Fruit fly (Drosophila melanogaster) whole organism, embryonic: ENCODE data around the gene Ocrl.

ENCODE experiments used
- Aef1 ChIP-seq: fragments of 200-800 bp; sonication (Bioruptor generic); IDR thresholded peaks from 3 replicates; pipeline ENCODE4 v1.3.6; 2022; ENCODE audit warnings: missing biosample characterization, missing genetic modification characterization
- Atf6 ChIP-seq: fragments of 200-800 bp; sonication (Bioruptor generic); IDR thresholded peaks from 2 replicates; pipeline ENCODE4 v1.3.6; 2022; ENCODE audit warnings: missing biosample characterization, missing genetic modification characterization
- CG10321 ChIP-seq: fragments of 200-800 bp; sonication (Bioruptor generic); IDR thresholded peaks from 2 replicates; pipeline ENCODE4 v1.3.6; 2022; ENCODE audit warnings: missing biosample characterization, missing genetic modification characterization
- CG11247 ChIP-seq: fragments of 200-800 bp; sonication (Bioruptor generic); IDR thresholded peaks from 2 replicates; pipeline ENCODE4 v1.3.6; 2022; ENCODE audit warnings: missing biosample characterization, missing genetic modification characterization
- CG11504 ChIP-seq: fragments of 200-800 bp; sonication (Bioruptor generic); optimal IDR thresholded peaks from 3 replicates; lab custom pipeline; 2019; ENCODE audit warnings: missing biosample characterization, mild to moderate bottlenecking, missing genetic modification characterization, moderate library complexity
- CG14441 ChIP-seq: fragments of 200-800 bp; sonication (Bioruptor generic); IDR thresholded peaks from 2 replicates; pipeline ENCODE4 v1.3.6; 2022; ENCODE audit warnings: missing biosample characterization, missing genetic modification characterization
- CG14667 ChIP-seq: fragments of 200-800 bp; sonication (Bioruptor generic); IDR thresholded peaks from 2 replicates; pipeline ENCODE4 v1.3.6; 2022; ENCODE audit warnings: missing biosample characterization, missing genetic modification characterization
- CG15011 ChIP-seq: fragments of 200-800 bp; sonication (Bioruptor generic); optimal IDR thresholded peaks from 3 replicates; lab custom pipeline; 2018; ENCODE audit warnings: missing biosample characterization, mild to moderate bottlenecking, missing genetic modification characterization
- CG17186 ChIP-seq: fragments of 200-800 bp; sonication (Bioruptor generic); optimal IDR thresholded peaks from 3 replicates; lab custom pipeline; 2017; ENCODE audit warnings: missing biosample characterization, missing genetic modification reagents, missing genetic modification characterization
- CG17612 ChIP-seq: fragments of 200-800 bp; sonication (Bioruptor generic); IDR thresholded peaks from 2 replicates; pipeline ENCODE4 v1.3.6; 2022; ENCODE audit warnings: missing biosample characterization, missing genetic modification characterization
- CG18619 ChIP-seq: fragments of 200-800 bp; sonication (Bioruptor generic); optimal IDR thresholded peaks from 3 replicates; lab custom pipeline; 2017; ENCODE audit warnings: missing biosample characterization, mild to moderate bottlenecking, missing genetic modification characterization
- CG3281 ChIP-seq: fragments of 200-800 bp; sonication (Bioruptor generic); optimal IDR thresholded peaks from 3 replicates; lab custom pipeline; 2017; ENCODE audit warnings: missing biosample characterization, mild to moderate bottlenecking, missing genetic modification characterization
- CG3838 ChIP-seq: fragments of 200-800 bp; sonication (Bioruptor generic); optimal IDR thresholded peaks from 3 replicates; lab custom pipeline; 2016; ENCODE audit warnings: missing biosample characterization, missing genetic modification characterization
- CG4617 ChIP-seq: fragments of 200-800 bp; sonication (Bioruptor generic); optimal IDR thresholded peaks from 3 replicates; lab custom pipeline; 2016; ENCODE audit warnings: missing biosample characterization, missing genetic modification characterization, borderline replicate concordance
- CG7987 ChIP-seq: fragments of 200-800 bp; sonication (Bioruptor generic); optimal IDR thresholded peaks from 2 replicates; lab custom pipeline; 2018; ENCODE audit warnings: missing biosample characterization, mild to moderate bottlenecking, missing genetic modification characterization, moderate library complexity
- CG8290 ChIP-seq, 3 experiments: fragments of 200-800 bp; sonication (Bioruptor generic); optimal IDR thresholded peaks; 2 replicates each; lab custom pipeline; 2016 to 2019; ENCODE audit warnings: missing biosample characterization in 3 of 3, missing genetic modification characterization in 3 of 3, mild to moderate bottlenecking in 2 of 3, moderate library complexity in 1 of 3
- CG8388 ChIP-seq: fragments of 200-800 bp; sonication (Bioruptor generic); optimal IDR thresholded peaks from 2 replicates; lab custom pipeline; 2019; ENCODE audit warnings: missing biosample characterization, mild to moderate bottlenecking, missing genetic modification characterization, moderate library complexity
- CG8944 ChIP-seq: fragments of 200-800 bp; sonication (Bioruptor generic); optimal IDR thresholded peaks from 3 replicates; lab custom pipeline; 2016; ENCODE audit warnings: missing biosample characterization, missing genetic modification characterization
- CG9876 ChIP-seq: fragments of 200-800 bp; sonication (Bioruptor generic); optimal IDR thresholded peaks from 2 replicates; lab custom pipeline; 2016; ENCODE audit warnings: missing biosample characterization, missing genetic modification characterization
- Dll ChIP-seq: fragments of 200-800 bp; sonication (Bioruptor generic); IDR thresholded peaks from 4 replicates; pipeline ENCODE4 v1.3.6; 2022; ENCODE audit warnings: missing biosample characterization, missing genetic modification characterization; ENCODE audit not compliant: partially characterized antibody
- E2f2 ChIP-seq: fragments of 200-800 bp; sonication (Bioruptor generic); IDR thresholded peaks from 2 replicates; pipeline ENCODE4 v1.3.6; 2022; ENCODE audit warnings: missing biosample characterization, missing genetic modification characterization
- Eip74EF ChIP-seq, 2 experiments: fragments of 200-800 bp in 1 of 2; fragments of >200 bp in 1 of 2; sonication (Bioruptor generic) in 1 of 2; optimal IDR thresholded peaks; 2 replicates each; lab custom pipeline; 2017 to 2019; ENCODE audit warnings: missing biosample characterization in 2 of 2, missing genetic modification characterization in 2 of 2, mild to moderate bottlenecking in 1 of 2, moderate library complexity in 1 of 2
- Gug ChIP-seq: fragments of 200-800 bp; sonication (Bioruptor generic); IDR thresholded peaks from 4 replicates; pipeline ENCODE4 v1.3.6; 2022; ENCODE audit warnings: missing biosample characterization, missing genetic modification characterization
- HmgD ChIP-seq: fragments of 200-800 bp; sonication (Bioruptor generic); optimal IDR thresholded peaks from 3 replicates; lab custom pipeline; 2016; ENCODE audit warnings: missing biosample characterization, missing genetic modification characterization
- Hsf ChIP-seq: fragments of 200-800 bp; sonication (Bioruptor generic); optimal IDR thresholded peaks from 3 replicates; lab custom pipeline; 2016; ENCODE audit warnings: missing biosample characterization, missing genetic modification characterization
- Xrp1 ChIP-seq: fragments of 200-800 bp; sonication (Bioruptor generic); IDR thresholded peaks from 2 replicates; pipeline ENCODE4 v1.3.6; 2022; ENCODE audit warnings: missing biosample characterization, missing genetic modification characterization
- amos ChIP-seq: fragments of 200-800 bp; sonication (Bioruptor generic); IDR thresholded peaks from 2 replicates; pipeline ENCODE4 v1.3.6; 2022; ENCODE audit warnings: missing biosample characterization, missing genetic modification characterization; ENCODE audit not compliant: partially characterized antibody
- aop ChIP-seq: fragments of 200-800 bp; sonication (Bioruptor generic); IDR thresholded peaks from 2 replicates; pipeline ENCODE4 v1.3.6; 2022; ENCODE audit warnings: missing biosample characterization, missing genetic modification characterization
- bigmax ChIP-seq: fragments of 200-800 bp; sonication (Bioruptor generic); optimal IDR thresholded peaks from 2 replicates; lab custom pipeline; 2018; ENCODE audit warnings: missing biosample characterization, mild to moderate bottlenecking, missing genetic modification characterization
- chn ChIP-seq: fragments of 200-800 bp; sonication (Bioruptor generic); optimal IDR thresholded peaks from 2 replicates; lab custom pipeline; 2016; ENCODE audit warnings: missing biosample characterization, missing genetic modification characterization
- croc ChIP-seq: fragments of 200-800 bp; sonication (Bioruptor generic); conservative IDR thresholded peaks from 3 replicates; pipeline ENCODE4 v1.3.6; 2022; ENCODE audit warnings: missing biosample characterization, missing genetic modification characterization
- da ChIP-seq: fragments of 200-800 bp; sonication (Bioruptor generic); optimal IDR thresholded peaks from 2 replicates; lab custom pipeline; 2016; ENCODE audit warnings: missing biosample characterization, missing genetic modification characterization
- dmrt11E ChIP-seq: fragments of 200-800 bp; sonication (Bioruptor generic); optimal IDR thresholded peaks from 3 replicates; lab custom pipeline; 2018; ENCODE audit warnings: missing biosample characterization, mild to moderate bottlenecking, missing genetic modification characterization, moderate library complexity
- exex ChIP-seq: fragments of 200-800 bp; sonication (Bioruptor generic); optimal IDR thresholded peaks from 4 replicates; lab custom pipeline; 2018; ENCODE audit warnings: missing biosample characterization, mild to moderate bottlenecking, missing genetic modification characterization, moderate library complexity
- ftz-f1 ChIP-seq: fragments of 200-800 bp; sonication (Bioruptor generic); optimal IDR thresholded peaks from 2 replicates; lab custom pipeline; 2016; ENCODE audit warnings: missing biosample characterization, missing genetic modification characterization
- her ChIP-seq: fragments of 200-800 bp; sonication (Bioruptor generic); optimal IDR thresholded peaks from 2 replicates; lab custom pipeline; 2016; ENCODE audit warnings: missing biosample characterization, missing genetic modification characterization
- luna ChIP-seq: fragments of 200-800 bp; sonication (Bioruptor generic); optimal IDR thresholded peaks from 2 replicates; lab custom pipeline; 2016; ENCODE audit warnings: missing biosample characterization, missing genetic modification characterization
- mam ChIP-seq: fragments of 200-800 bp; sonication (Bioruptor generic); optimal IDR thresholded peaks from 3 replicates; lab custom pipeline; 2016; ENCODE audit warnings: missing biosample characterization, missing genetic modification characterization
- onecut ChIP-seq: fragments of 200-800 bp; sonication (Bioruptor generic); IDR thresholded peaks from 2 replicates; pipeline ENCODE4 v1.3.6; 2022; ENCODE audit warnings: missing biosample characterization, missing genetic modification characterization
- prd ChIP-seq, 3 experiments: fragments of >200 bp in 2 of 3; fragments of 200-800 bp in 1 of 3; sonication (Bioruptor generic) in 1 of 3; optimal IDR thresholded peaks in 2 of 3; IDR thresholded peaks in 1 of 3; 2 replicates in 2 of 3; 3 replicates in 1 of 3; pipeline versions ENCODE4 v1.3.6 to Lab custom; 2017 to 2022; ENCODE audit warnings: missing biosample characterization in 1 of 3, missing genetic modification characterization in 1 of 3
- ranshi ChIP-seq: fragments of 200-800 bp; sonication (Bioruptor generic); IDR thresholded peaks from 2 replicates; pipeline ENCODE4 v1.3.6; 2022; ENCODE audit warnings: missing biosample characterization, missing genetic modification characterization
- schlank ChIP-seq: fragments of 200-800 bp; sonication (Bioruptor generic); optimal IDR thresholded peaks from 2 replicates; lab custom pipeline; 2018; ENCODE audit warnings: missing biosample characterization, mild to moderate bottlenecking, missing genetic modification characterization
- sens-2 ChIP-seq: fragments of 200-800 bp; sonication (Bioruptor generic); IDR thresholded peaks from 2 replicates; pipeline ENCODE4 v1.3.6; 2022; ENCODE audit warnings: missing biosample characterization, missing genetic modification characterization
- so ChIP-seq: fragments of 200-800 bp; sonication (Bioruptor generic); IDR thresholded peaks from 3 replicates; pipeline ENCODE4 v1.3.6; 2022; ENCODE audit warnings: missing biosample characterization, missing genetic modification characterization
- tna ChIP-seq: fragments of 200-800 bp; sonication (Bioruptor generic); IDR thresholded peaks from 2 replicates; pipeline ENCODE4 v1.3.6; 2022; ENCODE audit warnings: missing biosample characterization, missing genetic modification characterization; ENCODE audit not compliant: partially characterized antibody
- trem ChIP-seq: fragments of 200-800 bp; optimal IDR thresholded peaks from 3 replicates; lab custom pipeline; 2019; ENCODE audit warnings: missing biosample characterization, mild to moderate bottlenecking, missing genetic modification characterization, moderate library complexity
- ttk ChIP-seq: fragments of 200-800 bp; sonication (Bioruptor generic); IDR thresholded peaks from 2 replicates; pipeline ENCODE4 v2.1.2; 2022; ENCODE audit warnings: missing biosample characterization, missing genetic modification characterization
- vvl ChIP-seq: fragments of 200-800 bp; sonication (Bioruptor generic); IDR thresholded peaks from 2 replicates; pipeline ENCODE4 v1.3.6; 2022; ENCODE audit warnings: missing biosample characterization, missing genetic modification characterization

The Ocrl gene

DNA sequence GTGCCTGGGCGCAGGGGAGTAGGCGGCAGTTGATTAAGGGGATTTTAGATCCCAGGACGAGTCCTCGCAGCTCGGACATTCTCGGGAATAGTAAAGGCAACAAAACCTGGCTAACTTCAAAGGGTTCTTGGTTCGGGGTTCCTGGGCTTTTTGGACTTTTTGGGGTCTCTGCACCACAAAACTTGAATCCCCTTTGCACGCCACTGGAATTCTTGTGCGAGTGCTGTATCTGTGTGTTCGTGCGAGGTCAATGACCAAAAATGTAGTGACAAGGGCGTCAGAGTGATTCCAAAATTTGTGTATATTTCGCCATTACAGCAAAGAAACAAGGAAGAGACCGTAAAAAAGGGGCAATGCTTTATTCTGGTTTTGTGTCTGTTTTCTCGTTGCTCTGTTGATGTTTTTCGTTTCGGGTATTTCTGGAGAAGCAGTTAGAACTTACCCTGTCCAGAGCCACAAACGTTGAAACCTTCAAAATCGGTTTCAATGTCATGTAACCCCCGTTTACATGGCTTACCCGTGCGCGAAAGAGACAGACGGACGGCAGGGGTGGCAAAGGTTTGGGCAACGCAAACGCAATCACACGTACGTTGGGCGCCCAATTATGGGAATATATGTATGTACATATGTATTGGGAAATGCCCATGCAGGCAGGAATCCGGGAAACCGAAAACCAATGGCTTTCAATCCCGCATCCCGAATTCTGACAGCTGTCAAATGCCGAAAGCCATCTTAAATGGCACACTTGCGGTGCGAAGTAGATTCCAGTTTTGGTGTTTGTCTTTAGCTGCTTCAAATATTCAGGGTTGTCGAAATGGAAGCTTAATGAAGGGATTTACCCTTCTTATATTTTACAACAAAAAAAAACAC is 21.7 kb downstream of the Ocrl start (continued):
- TF ChIP-seq vvl (GFP tag; lab: Robert Waterston, UW) (peak; percentile 44; the same call in 1 of the 2 replicates), Gug (peak; percentile 71), luna (GFP tag; lab: Kevin White, UChicago) (no peak), ftz-f1 (GFP tag; lab: Kevin White, UChicago) (no peak), schlank (tag; lab: Kevin White, UChicago) (no peak), so (0 out of 3 replicates have a peak, but pooled peaks have one; percentile 6), amos (GFP tag; lab: Robert Waterston, UW) (no peak), Hsf (GFP tag; lab: Kevin White, UChicago) (peak; percentile 26), CG15011 (GFP tag; lab: Kevin White, UChicago) (no peak), CG10321 (no peak), CG3838 (GFP tag; lab: Kevin White, UChicago) (no peak), CG17186 (GFP tag; lab: Kevin White, UChicago) (no peak), CG8290 (GFP tag; optimal IDR thresholded peaks at IDR 0.05; lab: Kevin White, UChicago) (no peak), CG8290 (tag; optimal IDR thresholded peaks at IDR 0.05; lab: Kevin White, UChicago) (peak in 1 of 2 experiments; percentile 62), Atf6 (GFP tag; lab: Robert Waterston, UW) (peak; percentile 38; the same call in 1 of the 2 replicates), prd (optimal IDR thresholded peaks at IDR 0.05; lab: Kevin White, UChicago) (no peak), prd (GFP tag; IDR thresholded peaks at IDR 0.05; lab: Robert Waterston, UW) (peak; percentile 68), Eip74EF (GFP tag; optimal IDR thresholded peaks at IDR 0.05; lab: Kevin White, UChicago) (no peak), aop (GFP tag; lab: Robert Waterston, UW) (no peak), Aef1 (GFP tag; lab: Robert Waterston, UW) (no peak; the same call in 2 of the 3 replicates), CG11247 (GFP tag; lab: Robert Waterston, UW) (no peak), CG14667 (GFP tag; lab: Robert Waterston, UW) (peak; percentile 49), E2f2 (GFP tag; lab: Robert Waterston, UW) (no peak), CG3281 (GFP tag; lab: Kevin White, UChicago) (peak; percentile 35), exex (no peak), CG8944 (GFP tag; lab: Kevin White, UChicago) (peak; percentile 67), tna (GFP tag; lab: Robert Waterston, UW) (no peak), her (GFP tag; lab: Kevin White, UChicago) (peak; percentile 74), CG8388 (GFP tag; lab: Kevin White, UChicago) (peak; percentile 62), CG7987 (GFP tag; lab: Kevin White, UChicago) (no peak), ttk (GFP tag; lab: Robert Waterston, UW) (no peak), CG4617 (GFP tag; lab: Kevin White, UChicago) (no peak), CG14441 (GFP tag; lab: Robert Waterston, UW) (peak; percentile 56), da (no peak), sens-2 (GFP tag; lab: Robert Waterston, UW) (no peak), trem (tag; lab: Kevin White, UChicago) (no peak), onecut (no peak), CG18619 (GFP tag; lab: Kevin White, UChicago) (no peak), croc (GFP tag; lab: Robert Waterston, UW) (peak; percentile 50; the same call in 2 of the 3 replicates), Dll (GFP tag; lab: Robert Waterston, UW) (no peak), ranshi (GFP tag; lab: Robert Waterston, UW) (peak; percentile 69), mam (GFP tag; lab: Kevin White, UChicago) (peak; percentile 55), CG9876 (GFP tag; lab: Kevin White, UChicago) (peak; percentile 22), CG17612 (GFP tag; lab: Robert Waterston, UW) (no peak), dmrt11E (peak; percentile 40), HmgD (GFP tag; lab: Kevin White, UChicago) (no peak), Xrp1 (peak; percentile 75), bigmax (GFP tag; lab: Kevin White, UChicago) (no peak), chn (GFP tag; lab: Kevin White, UChicago) (peak; percentile 5), CG11504 (tag; lab: Kevin White, UChicago) (peak; percentile 39)
